Fruit fly (Drosophila melanogaster): Measurements from ENCODE around the gene HP1D3csd.

Gene HP1D3csd

DNA sequence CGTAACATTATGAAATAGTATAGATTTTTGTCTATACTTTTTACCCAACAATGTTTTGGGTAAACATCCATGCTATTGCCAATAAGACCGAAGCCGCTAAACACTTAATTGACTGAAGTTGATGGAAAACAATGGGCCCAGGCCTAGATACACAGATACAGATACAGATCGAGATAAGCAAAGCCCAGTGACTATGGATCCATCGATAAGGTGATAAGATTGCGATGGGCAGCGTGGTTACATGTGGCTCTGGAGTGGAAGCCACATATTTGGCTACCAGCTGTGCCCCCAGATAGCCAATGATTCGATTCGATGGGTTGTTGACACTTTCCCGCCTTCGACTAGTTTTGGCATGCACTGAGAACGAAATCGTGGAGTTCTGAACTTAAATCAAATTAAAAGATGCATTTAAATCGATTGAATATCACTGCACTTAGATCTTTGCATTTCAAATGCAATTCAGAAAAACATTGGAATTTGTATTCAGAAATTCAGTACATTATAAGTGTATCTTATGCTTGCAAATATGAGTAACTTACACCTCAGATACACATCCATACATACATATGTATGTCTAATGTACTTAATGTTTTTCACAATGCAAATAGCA is 50.3 kb downstream of the HP1D3csd start (continued):
- 0 out of 3 replicates have a peak, but pooled peaks have one; percentile 9 for TF ChIP-seq CG34422 (GFP tag; IDR thresholded peaks at IDR 0.05)
- TF ChIP-seq sd (tag; optimal IDR thresholded peaks at IDR 0.05): peak; percentile 33
- TF ChIP-seq ewg (GFP tag; optimal IDR thresholded peaks at IDR 0.05): no peak
- no peak for TF ChIP-seq CG7271 (tag; optimal IDR thresholded peaks at IDR 0.05)
- peak; percentile 8 for TF ChIP-seq twi (tag; optimal IDR thresholded peaks at IDR 0.05)
- peak; percentile 57 for TF ChIP-seq sug (tag; optimal IDR thresholded peaks at IDR 0.05)
- no peak for TF ChIP-seq MTF-1 (GFP tag; optimal IDR thresholded peaks at IDR 0.05; ENCODE audit: borderline replicate concordance)
- TF ChIP-seq CG4707 (GFP tag; optimal IDR thresholded peaks at IDR 0.05): no peak
- TF ChIP-seq eve (GFP tag; optimal IDR thresholded peaks at IDR 0.05): no peak
- 0 out of 3 replicates have a peak, but pooled peaks have one; percentile 13 for TF ChIP-seq CG17361 (GFP tag; IDR thresholded peaks at IDR 0.05)
- TF ChIP-seq amos (GFP tag; IDR thresholded peaks at IDR 0.05; ENCODE audit: partially characterized antibody): no peak
- TF ChIP-seq CG34376 (GFP tag; optimal IDR thresholded peaks at IDR 0.05): peak; percentile 33
- peak; percentile 43 for TF ChIP-seq exex (tag; optimal IDR thresholded peaks at IDR 0.05)
- TF ChIP-seq Aef1 (GFP tag; IDR thresholded peaks at IDR 0.05): no peak
- 0 out of 2 replicates have a peak, but pooled peaks have one; percentile 25 for TF ChIP-seq Rfx (GFP tag; IDR thresholded peaks at IDR 0.05)
